Fruit fly (Drosophila melanogaster): ENCODE data around the gene CG44838.

Gene CG44838

DNA sequence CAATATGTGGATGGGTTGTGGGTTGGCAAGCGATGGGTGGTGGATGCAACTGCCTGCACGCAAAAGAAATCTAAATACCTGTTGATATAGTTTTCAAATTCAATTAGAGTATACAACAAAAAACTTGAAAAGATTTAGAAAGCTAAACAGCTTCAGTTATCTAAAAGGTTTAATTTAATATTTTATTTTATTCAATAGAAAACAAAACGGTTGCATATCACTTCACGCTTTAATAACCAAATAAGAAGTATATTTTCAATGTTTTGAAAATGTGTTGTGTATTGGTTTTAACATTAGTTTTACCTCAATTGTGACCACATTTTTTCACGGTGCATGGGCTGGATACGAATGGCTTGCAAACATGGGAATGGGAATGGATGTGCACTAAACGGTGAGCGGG, 28.8 kb downstream of the CG44838 start:
- TF ChIP-seq CG8478 (optimal IDR thresholded peaks at IDR 0.05), result no peak
- TF ChIP-seq CTCF (optimal IDR thresholded peaks at IDR 0.05), result no peak

- TF ChIP-seq CTCF (optimal IDR thresholded peaks at IDR 0.05) (no peak), CG8478 (optimal IDR thresholded peaks at IDR 0.05) (no peak)
Measured at dm6 chr3L:9490432-9490831, 29.6 kb downstream of the CG44838 start.

dm6 chr3L:9491331-9491730, 30.5 kb downstream of the CG44838 start:
- TF ChIP-seq CTCF (optimal IDR thresholded peaks at IDR 0.05), result no peak

DNA sequence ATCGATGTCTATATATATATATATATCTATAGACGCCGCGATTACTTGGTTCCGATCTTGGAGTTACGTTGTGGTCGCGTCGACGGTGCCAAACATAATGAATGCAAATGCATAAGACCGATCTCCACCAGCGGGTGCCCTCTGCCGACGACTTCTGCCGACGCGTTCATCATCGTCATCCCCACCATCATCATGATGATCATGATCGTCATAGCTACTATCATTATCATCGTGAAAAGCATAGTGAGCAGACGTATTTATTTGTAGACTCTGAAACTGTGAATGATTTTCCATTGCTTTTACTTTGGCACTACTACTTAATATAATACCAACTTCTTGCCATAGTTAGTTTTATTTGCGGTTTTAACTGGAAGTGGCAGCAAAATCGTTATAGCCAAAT, 31.3 kb downstream of the CG44838 start, which contains the start of gene CG32037:
Gene CG32037 (minus strand): TSS at position 101 of the 400 bp plus-strand sequence.
- TF ChIP-seq CTCF (optimal IDR thresholded peaks at IDR 0.05) (no peak), CG8478 (optimal IDR thresholded peaks at IDR 0.05) (no peak)

DNA sequence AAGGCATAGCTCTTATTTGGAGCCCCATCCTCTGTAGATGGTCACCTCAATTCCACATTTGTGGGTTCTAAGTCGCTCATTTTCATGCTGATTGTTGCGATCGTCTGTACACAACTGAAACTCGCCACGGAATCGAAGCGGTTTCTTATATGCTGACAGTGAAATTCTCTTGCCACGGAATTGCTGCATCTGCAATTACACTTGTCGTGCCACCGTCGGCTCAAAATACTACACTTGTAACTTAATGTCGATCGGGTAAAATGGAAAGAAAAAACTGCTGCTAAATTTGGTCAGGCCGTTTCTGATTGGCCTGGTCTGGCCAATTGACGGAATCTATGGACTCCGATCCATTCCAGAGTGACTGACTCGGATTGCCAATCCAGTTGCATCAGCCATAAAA, 36.4 kb downstream of the CG44838 start:
- TF ChIP-seq CG8478 (optimal IDR thresholded peaks at IDR 0.05) (no peak), CTCF (optimal IDR thresholded peaks at IDR 0.05) (no peak)

DNA sequence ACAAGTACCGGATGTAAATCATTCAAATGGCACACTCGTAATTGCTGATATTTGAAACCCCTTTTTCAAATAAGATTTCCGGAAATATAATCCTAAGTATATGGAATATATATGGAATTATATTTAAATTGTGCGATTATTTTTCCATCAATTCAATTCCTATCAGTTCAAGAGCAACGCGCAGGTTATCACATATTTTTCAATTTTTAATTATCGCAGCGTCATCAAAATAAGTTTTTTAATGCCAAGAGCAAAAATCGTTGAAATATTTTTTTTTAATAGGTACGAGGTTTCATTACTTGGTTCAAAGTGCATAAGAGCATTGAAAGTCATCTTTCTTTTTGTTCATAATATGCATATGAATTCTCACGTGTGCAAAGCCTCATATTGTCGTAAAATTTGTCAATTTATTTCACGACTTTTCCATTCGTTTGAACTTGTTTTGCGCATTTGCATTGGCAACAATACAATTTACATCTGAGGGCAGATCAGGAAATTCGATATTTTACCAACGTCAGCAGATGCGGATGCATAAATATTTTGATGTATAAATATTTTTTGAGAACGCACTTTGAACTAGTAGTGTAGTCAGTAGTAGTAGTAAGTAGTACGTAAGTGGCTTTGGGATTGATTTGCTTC, 37.2 kb downstream of the CG44838 start:
- TF ChIP-seq CG8478 (optimal IDR thresholded peaks at IDR 0.05) (no peak), CTCF (optimal IDR thresholded peaks at IDR 0.05) (no peak)

dm6 chr3L:9499919-9500807, 39.3 kb downstream of the CG44838 start:
- no peak for TF ChIP-seq CTCF (optimal IDR thresholded peaks at IDR 0.05)

- no peak for TF ChIP-seq CTCF (optimal IDR thresholded peaks at IDR 0.05)
- TF ChIP-seq CG8478 (optimal IDR thresholded peaks at IDR 0.05), result no peak
Measured at dm6 chr3L:9501298-9501697, 40.4 kb downstream of the CG44838 start.

- TF ChIP-seq CG8478 (optimal IDR thresholded peaks at IDR 0.05), result no peak
- no peak for TF ChIP-seq CTCF (optimal IDR thresholded peaks at IDR 0.05)
Measured at dm6 chr3L:9502294-9502693, 41.4 kb downstream of the CG44838 start.

- no peak for TF ChIP-seq CTCF (optimal IDR thresholded peaks at IDR 0.05)
- TF ChIP-seq CG8478 (optimal IDR thresholded peaks at IDR 0.05), result no peak
Measured at dm6 chr3L:9502856-9503255, 42.0 kb downstream of the CG44838 start.

DNA sequence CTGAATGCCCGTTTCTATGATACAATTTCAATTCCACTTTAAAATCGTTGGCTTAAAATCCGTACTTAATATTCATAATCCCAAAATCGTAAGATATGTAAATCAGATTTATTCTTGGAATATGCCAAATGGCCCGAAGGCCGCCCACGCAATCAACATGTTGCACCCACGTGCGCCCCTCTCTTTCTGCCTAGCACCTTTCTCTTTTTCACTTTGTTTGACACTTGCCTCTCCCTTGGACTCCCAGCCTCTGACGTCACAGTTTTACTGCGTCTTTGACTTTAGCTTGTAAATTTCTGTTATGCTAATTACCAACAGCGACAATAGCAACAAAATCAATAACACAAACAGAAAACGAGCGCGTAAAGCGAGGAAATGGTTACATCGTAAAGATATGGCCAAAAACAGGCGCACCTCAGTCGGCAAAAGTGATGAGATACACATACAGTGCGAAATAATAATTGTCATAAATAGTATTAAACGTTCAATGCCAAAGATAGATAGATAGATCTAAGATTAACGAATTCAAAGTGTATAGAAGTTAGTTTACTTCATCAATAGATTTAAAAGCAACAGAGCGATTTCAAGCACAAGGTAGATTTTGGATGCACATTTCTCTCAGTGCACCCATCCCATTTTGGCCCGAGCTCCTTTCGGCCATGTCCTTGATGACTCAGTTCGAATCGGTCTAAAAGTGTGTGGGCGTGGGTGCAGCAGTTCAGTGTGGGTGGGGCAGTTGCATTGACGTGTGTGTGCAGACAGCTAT, 42.9 kb downstream of the CG44838 start:
- TF ChIP-seq CTCF (optimal IDR thresholded peaks at IDR 0.05) (no peak), CG8478 (optimal IDR thresholded peaks at IDR 0.05) (no peak)

DNA sequence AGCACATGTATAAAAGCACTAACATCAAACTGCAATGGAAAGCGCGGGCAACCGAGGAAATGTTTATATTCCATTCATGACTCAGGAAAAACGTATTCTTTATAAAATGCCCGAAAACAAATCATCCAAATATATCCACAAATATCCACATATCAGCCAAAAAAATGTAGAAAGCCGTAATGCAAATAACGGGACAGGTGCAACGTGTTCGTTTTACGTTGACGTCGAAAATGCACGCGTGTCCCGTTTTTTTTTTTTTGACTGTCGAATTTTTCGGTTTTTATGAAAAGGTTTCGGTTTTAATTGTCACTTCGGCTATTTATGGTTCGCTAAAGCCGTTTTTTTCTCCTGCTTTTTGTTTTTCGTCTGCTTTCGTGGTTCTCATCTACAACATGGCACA, 43.7 kb downstream of the CG44838 start:
- TF ChIP-seq CG8478 (optimal IDR thresholded peaks at IDR 0.05) (no peak), CTCF (optimal IDR thresholded peaks at IDR 0.05) (no peak)

DNA sequence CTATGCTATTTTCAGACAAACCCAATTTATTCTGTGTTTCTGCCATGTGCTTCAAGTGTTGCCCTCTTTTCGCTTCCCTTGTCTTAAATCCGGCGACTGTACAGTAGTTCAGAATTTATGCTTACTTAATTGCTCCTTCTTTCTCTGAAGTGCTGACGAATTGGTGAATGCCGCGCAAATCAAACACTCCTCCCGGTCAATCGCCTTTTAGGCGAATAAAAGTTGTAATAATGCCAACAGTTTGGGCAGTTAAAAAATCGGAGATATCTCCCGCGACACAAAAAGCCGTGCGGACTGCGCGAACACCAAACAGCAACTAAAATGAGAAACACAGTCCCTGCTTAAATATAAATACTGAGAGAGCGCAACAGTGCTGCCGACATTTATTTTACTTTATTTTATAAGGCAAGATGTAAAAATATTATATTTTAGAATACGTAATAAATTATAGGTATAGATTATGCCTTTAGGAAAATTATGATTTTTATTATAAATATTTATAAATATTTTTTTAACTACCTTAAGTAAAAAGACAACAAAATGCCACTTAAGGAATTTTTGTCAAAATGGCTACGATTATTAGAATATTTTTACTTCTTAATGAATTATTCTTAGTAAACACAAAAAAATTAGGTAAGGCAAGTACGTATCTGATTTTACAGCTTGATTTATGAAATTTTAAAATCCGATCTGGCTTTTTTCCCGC, 44.3 kb downstream of the CG44838 start, which contains the start of gene path:
Gene path (minus strand): TSS at position 322 of the 706 bp plus-strand sequence.
- no peak for TF ChIP-seq CG8478 (optimal IDR thresholded peaks at IDR 0.05)
- no peak for TF ChIP-seq CTCF (optimal IDR thresholded peaks at IDR 0.05)

- TF ChIP-seq CTCF (optimal IDR thresholded peaks at IDR 0.05) (no peak), CG8478 (optimal IDR thresholded peaks at IDR 0.05) (no peak)
Measured at dm6 chr3L:9505713-9506062, 44.8 kb downstream of the CG44838 start.

dm6 chr3L:9506421-9506820, 45.6 kb downstream of the CG44838 start:
- TF ChIP-seq CG8478 (optimal IDR thresholded peaks at IDR 0.05) (no peak), CTCF (optimal IDR thresholded peaks at IDR 0.05) (no peak)

Data from S2 (cell line).